Worm (Caenorhabditis elegans) whole organism, young adult: ENCODE results near the gene chil-3.

Experiments used
- B0261.1 ChIP-seq: sonication (generic microtip); optimal IDR thresholded peaks from 2 replicates; lab custom pipeline; 2016; ENCODE audit warnings: mild to moderate bottlenecking, missing genetic modification characterization, moderate library complexity, missing compliant biosample characterization
- C17E4.6 ChIP-seq: fragments of 200-800 bp; sonication (Bioruptor generic); IDR thresholded peaks from 2 replicates; pipeline ENCODE4 v1.3.6; 2022; ENCODE audit warnings: missing genetic modification reagents, missing genetic modification characterization, missing compliant biosample characterization
- D2030.7 ChIP-seq: fragments of 200-800 bp; sonication (Bioruptor generic); IDR thresholded peaks from 2 replicates; pipeline ENCODE4 v1.3.6; 2022; ENCODE audit warnings: missing genetic modification reagents, missing genetic modification characterization, missing compliant biosample characterization
- F33H1.4 ChIP-seq: fragments of 200-800 bp; sonication (Bioruptor generic); IDR thresholded peaks from 2 replicates; pipeline ENCODE4 v1.3.6; 2022; ENCODE audit warnings: missing genetic modification reagents, missing genetic modification characterization, missing compliant biosample characterization
- F37B4.10 ChIP-seq: fragments of 200-800 bp; sonication (Bioruptor generic); IDR thresholded peaks from 2 replicates; pipeline ENCODE4 v1.3.6; 2022; ENCODE audit warnings: missing genetic modification characterization, missing compliant biosample characterization
- F49E8.2 ChIP-seq: sonication (generic microtip); optimal IDR thresholded peaks from 3 replicates; lab custom pipeline; 2017; ENCODE audit warnings: missing genetic modification characterization, mild to moderate bottlenecking, missing compliant biosample characterization, antibody characterized with exemption, moderate library complexity; ENCODE audit not compliant: insufficient read depth
- T07F8.4 ChIP-seq: sonication (generic microtip); optimal IDR thresholded peaks from 2 replicates; lab custom pipeline; 2016; ENCODE audit warnings: mild to moderate bottlenecking, missing genetic modification characterization, moderate library complexity, missing compliant biosample characterization
- Y95B8A.8 ChIP-seq: fragments of 200-800 bp; sonication (Bioruptor generic); IDR thresholded peaks from 2 replicates; pipeline ENCODE4 v1.3.6; 2022; ENCODE audit warnings: missing genetic modification reagents, missing genetic modification characterization, missing compliant biosample characterization
- aptf-3 ChIP-seq: fragments of 200-800 bp; sonication (Bioruptor generic); IDR thresholded peaks from 2 replicates; pipeline ENCODE4 v1.3.6; 2022; ENCODE audit warnings: missing genetic modification characterization, missing compliant biosample characterization
- bed-1 ChIP-seq: fragments of 200-800 bp; sonication (Bioruptor generic); IDR thresholded peaks from 2 replicates; pipeline ENCODE4 v1.3.6; 2022; ENCODE audit warnings: missing genetic modification reagents, missing genetic modification characterization, missing compliant biosample characterization
- cebp-1 ChIP-seq, 2 experiments: fragments of 200-800 bp in 1 of 2; sonication (Bioruptor generic) in 1 of 2; sonication (generic microtip) in 1 of 2; IDR thresholded peaks in 1 of 2; optimal IDR thresholded peaks in 1 of 2; 2 replicates each; pipeline versions ENCODE4 v1.3.6 to Lab custom; 2017 to 2022; ENCODE audit warnings: missing compliant biosample characterization in 2 of 2, missing genetic modification characterization in 2 of 2, mild to moderate bottlenecking in 1 of 2, missing genetic modification reagents in 1 of 2, moderate library complexity in 1 of 2
- chd-7 ChIP-seq: sonication (generic microtip); optimal IDR thresholded peaks from 2 replicates; lab custom pipeline; 2016; ENCODE audit warnings: mild to moderate bottlenecking, missing genetic modification characterization, moderate library complexity, missing compliant biosample characterization
- dpff-1 ChIP-seq: sonication (generic microtip); optimal IDR thresholded peaks from 2 replicates; lab custom pipeline; 2017; ENCODE audit warnings: mild to moderate bottlenecking, missing genetic modification characterization, missing compliant biosample characterization
- dpl-1 ChIP-seq: fragments of 150-350 bp; optimal IDR thresholded peaks from 2 replicates; lab custom pipeline; 2014; ENCODE audit warnings: missing biosample characterization, missing genetic modification reagents, missing genetic modification characterization
- egrh-3 ChIP-seq: fragments of 200-800 bp; sonication (Bioruptor generic); IDR thresholded peaks from 2 replicates; pipeline ENCODE4 v1.3.6; 2022; ENCODE audit warnings: missing genetic modification reagents, missing genetic modification characterization, missing compliant biosample characterization
- hlh-12 ChIP-seq: sonication (generic microtip); optimal IDR thresholded peaks from 2 replicates; lab custom pipeline; 2016; ENCODE audit warnings: missing genetic modification characterization, missing compliant biosample characterization
- hlh-26 ChIP-seq: fragments of 200-800 bp; sonication (Bioruptor generic); conservative IDR thresholded peaks from 2 replicates; pipeline ENCODE4 v1.3.6; 2022; ENCODE audit warnings: missing genetic modification reagents, missing genetic modification characterization, missing compliant biosample characterization
- hmg-1.2 ChIP-seq: fragments of 200-800 bp; sonication (Bioruptor generic); IDR thresholded peaks from 2 replicates; pipeline ENCODE4 v1.3.6; 2022; ENCODE audit warnings: missing genetic modification reagents, missing genetic modification characterization, missing compliant biosample characterization
- hmg-20 ChIP-seq: fragments of 200-800 bp; sonication (Bioruptor generic); IDR thresholded peaks from 2 replicates; pipeline ENCODE4 v1.3.6; 2022; ENCODE audit warnings: missing genetic modification reagents, missing genetic modification characterization, missing compliant biosample characterization
- hsf-1 ChIP-seq: fragments of 200-800 bp; sonication (Bioruptor generic); IDR thresholded peaks from 2 replicates; pipeline ENCODE4 v1.3.6; 2022; ENCODE audit warnings: missing genetic modification reagents, missing genetic modification characterization, missing compliant biosample characterization
- lir-1 ChIP-seq: fragments of 200-800 bp; sonication (Bioruptor generic); conservative IDR thresholded peaks from 2 replicates; pipeline ENCODE4 v1.3.6; 2022; ENCODE audit warnings: missing genetic modification reagents, missing genetic modification characterization, missing compliant biosample characterization
- madf-6 ChIP-seq: fragments of 200-800 bp; sonication (Bioruptor generic); IDR thresholded peaks from 2 replicates; pipeline ENCODE4 v1.3.6; 2022; ENCODE audit warnings: missing genetic modification reagents, missing genetic modification characterization, missing compliant biosample characterization
- mel-28 ChIP-seq: sonication (generic microtip); optimal IDR thresholded peaks from 2 replicates; lab custom pipeline; 2016; ENCODE audit warnings: borderline replicate concordance, mild to moderate bottlenecking, missing genetic modification characterization, missing compliant biosample characterization
- nfya-1 ChIP-seq: sonication (generic microtip); optimal IDR thresholded peaks from 2 replicates; lab custom pipeline; 2017; ENCODE audit warnings: antibody characterized with exemption, missing compliant biosample characterization, missing genetic modification characterization, borderline replicate concordance; ENCODE audit not compliant: insufficient read depth
- repo-1 ChIP-seq: sonication (generic microtip); optimal IDR thresholded peaks from 2 replicates; lab custom pipeline; 2017; ENCODE audit warnings: mild to moderate bottlenecking, missing genetic modification characterization, missing compliant biosample characterization
- rpc-1 ChIP-seq, 2 experiments: fragments of 150-350 bp in 1 of 2; sonication (generic microtip) in 1 of 2; optimal IDR thresholded peaks; 2 replicates each; lab custom pipeline; 2014 to 2018; ENCODE audit warnings: missing biosample characterization in 1 of 2, missing genetic modification characterization in 1 of 2, missing genetic modification reagents in 1 of 2, missing genotype in 1 of 2
- snpc-1.1 ChIP-seq: sonication (generic microtip); optimal IDR thresholded peaks from 2 replicates; lab custom pipeline; 2017; ENCODE audit warnings: missing genetic modification characterization, mild to moderate bottlenecking, missing compliant biosample characterization, antibody characterized with exemption, moderate library complexity, missing genotype, missing genetic modification reagents; ENCODE audit not compliant: insufficient read depth
- snpc-1.3 ChIP-seq: sonication (generic microtip); optimal IDR thresholded peaks from 2 replicates; lab custom pipeline; 2017; ENCODE audit warnings: missing genetic modification characterization, mild to moderate bottlenecking, missing compliant biosample characterization, antibody characterized with exemption, moderate library complexity, missing genotype, missing genetic modification reagents; ENCODE audit not compliant: insufficient read depth
- snpc-3.4 ChIP-seq: sonication (generic microtip); optimal IDR thresholded peaks from 2 replicates; lab custom pipeline; 2017; ENCODE audit warnings: missing genetic modification characterization, mild to moderate bottlenecking, missing compliant biosample characterization, antibody characterized with exemption, moderate library complexity, missing genotype, missing genetic modification reagents
- snpc-4 ChIP-seq, 5 experiments: fragments of 150-350 bp in 1 of 5; sonication (generic microtip) in 4 of 5; optimal IDR thresholded peaks; 2 replicates each; lab custom pipeline; 2014 to 2018; ENCODE audit warnings: missing genetic modification characterization in 5 of 5, missing biosample characterization in 3 of 5, antibody characterized with exemption in 2 of 5, mild to moderate bottlenecking in 2 of 5, missing compliant biosample characterization in 2 of 5, missing genotype in 2 of 5, moderate library complexity in 2 of 5, missing genetic modification reagents in 1 of 5
- zfh-2 ChIP-seq: fragments of 200-800 bp; sonication (Bioruptor generic); conservative IDR thresholded peaks from 2 replicates; pipeline ENCODE4 v1.3.6; 2022; ENCODE audit warnings: missing genetic modification reagents, missing genetic modification characterization, missing compliant biosample characterization

The chil-3 gene

ce11 chrII:9838260-9838935 lies 22.9 kb downstream of the chil-3 start, which contains the start of gene arrd-4 (continued):
- TF ChIP-seq lir-1 (GFP tag; lab: Robert Waterston, UW) (no peak), rpc-1 (optimal IDR thresholded peaks at IDR 0.05; lab: Kevin White, UChicago) (no peak), rpc-1 (tag; optimal IDR thresholded peaks at IDR 0.05; lab: Kevin White, UChicago) (no peak), hlh-26 (GFP tag; lab: Robert Waterston, UW) (no peak), F33H1.4 (GFP tag; lab: Robert Waterston, UW) (no peak)

ce11 chrII:9835958-9836357 lies 25.3 kb downstream of the chil-3 start:
- TF ChIP-seq F37B4.10, result no peak
- TF ChIP-seq D2030.7, result no peak
- no peak for TF ChIP-seq dpl-1

ce11 chrII:9834921-9835320 lies 26.4 kb downstream of the chil-3 start, which contains the start of gene arrd-5:
arrd-5 (plus strand) TSS chrII:9835221.
- no peak for TF ChIP-seq B0261.1 (tag; lab: Kevin White, UChicago)
- no peak for TF ChIP-seq egrh-3
- TF ChIP-seq dpl-1, result no peak
- no peak for TF ChIP-seq snpc-3.4 (tag; lab: Kevin White, UChicago)
- no peak for TF ChIP-seq snpc-1.1 (tag; lab: Kevin White, UChicago)
- no peak for TF ChIP-seq hmg-20 (GFP tag; lab: Robert Waterston, UW)
- no peak for TF ChIP-seq snpc-1.3 (tag; lab: Kevin White, UChicago)
- TF ChIP-seq bed-1 (GFP tag; lab: Robert Waterston, UW), result no peak
- TF ChIP-seq repo-1 (tag; lab: Kevin White, UChicago), result no peak
- no peak for TF ChIP-seq aptf-3 (GFP tag; lab: Robert Waterston, UW)
- no peak for TF ChIP-seq Y95B8A.8 (GFP tag; lab: Robert Waterston, UW)
- no peak for TF ChIP-seq lir-1 (GFP tag; lab: Robert Waterston, UW)
- TF ChIP-seq chd-7 (tag; lab: Kevin White, UChicago), result no peak
- no peak for TF ChIP-seq hlh-12
- TF ChIP-seq F49E8.2 (tag; lab: Kevin White, UChicago), result no peak
- no peak for TF ChIP-seq nfya-1 (tag; lab: Kevin White, UChicago)
- TF ChIP-seq madf-6 (GFP tag; lab: Robert Waterston, UW), result no peak
- TF ChIP-seq mel-28 (tag; lab: Kevin White, UChicago), result no peak
- no peak for TF ChIP-seq T07F8.4

ce11 chrII:9833855-9834254 lies 27.4 kb downstream of the chil-3 start, which contains the start of gene ZK938.3:
ZK938.3 (minus strand) TSS chrII:9833955.
- TF ChIP-seq hmg-1.2 (GFP tag; lab: Robert Waterston, UW) (no peak), snpc-4 (GFP tag; optimal IDR thresholded peaks at IDR 0.05; lab: Kevin White, UChicago) (no peak), snpc-4 (tag; optimal IDR thresholded peaks at IDR 0.05; lab: Kevin White, UChicago) (no peak), C17E4.6 (GFP tag; lab: Robert Waterston, UW) (no peak)

ce11 chrII:9831033-9831432 lies 30.3 kb downstream of the chil-3 start, which contains the start of gene ZK938.12:
ZK938.12 (plus strand) TSS chrII:9831333.
- TF ChIP-seq zfh-2 (GFP tag; lab: Robert Waterston, UW) (no peak), hsf-1 (GFP tag; lab: Robert Waterston, UW) (no peak), hmg-1.2 (GFP tag; lab: Robert Waterston, UW) (no peak), mel-28 (tag; lab: Kevin White, UChicago) (no peak), cebp-1 (GFP tag; IDR thresholded peaks at IDR 0.05; lab: Robert Waterston, UW) (no peak), cebp-1 (tag; optimal IDR thresholded peaks at IDR 0.05; lab: Kevin White, UChicago) (no peak), rpc-1 (optimal IDR thresholded peaks at IDR 0.05; lab: Kevin White, UChicago) (no peak), rpc-1 (tag; optimal IDR thresholded peaks at IDR 0.05; lab: Kevin White, UChicago) (no peak), nfya-1 (tag; lab: Kevin White, UChicago) (no peak), dpff-1 (tag; lab: Kevin White, UChicago) (no peak)
